Worm (Caenorhabditis elegans) whole organism, L1 larva: Measurements from ENCODE around the gene syf-2.

Source experiments
- alr-1 ChIP-seq: fragments of 200-800 bp; sonication (Bioruptor generic); optimal IDR thresholded peaks from 2 replicates; lab custom pipeline; 2018; ENCODE audit warnings: borderline replicate concordance, mild to moderate bottlenecking, missing genetic modification characterization, missing compliant biosample characterization
- ceh-63 ChIP-seq: fragments of 200-800 bp; sonication (Bioruptor generic); optimal IDR thresholded peaks from 2 replicates; lab custom pipeline; 2018; ENCODE audit warnings: mild to moderate bottlenecking, missing genetic modification characterization, missing compliant biosample characterization
- ceh-82 ChIP-seq, 3 experiments: fragments of 150-350 bp in 1 of 3; sonication (generic microtip) in 2 of 3; optimal IDR thresholded peaks; 2 replicates each; lab custom pipeline; 2014 to 2017; ENCODE audit warnings: missing biosample characterization in 3 of 3, missing genetic modification characterization in 3 of 3
- dpl-1 ChIP-seq, 3 experiments: fragments of 150-350 bp in 2 of 3; sonication (generic microtip) in 1 of 3; optimal IDR thresholded peaks; 2 replicates each; lab custom pipeline; 2014 to 2017; ENCODE audit warnings: missing biosample characterization in 3 of 3, missing genetic modification characterization in 3 of 3, missing genetic modification reagents in 3 of 3
- fkh-10 ChIP-seq: sonication (generic microtip); optimal IDR thresholded peaks from 2 replicates; lab custom pipeline; 2017; ENCODE audit warnings: missing biosample characterization, missing genetic modification reagents, missing genetic modification characterization
- pax-3 ChIP-seq: fragments of 200-800 bp; sonication (Bioruptor generic); optimal IDR thresholded peaks from 2 replicates; lab custom pipeline; 2018; ENCODE audit warnings: mild to moderate bottlenecking, missing genetic modification characterization, moderate library complexity, missing compliant biosample characterization
- snpc-4 ChIP-seq: fragments of 150-350 bp; optimal IDR thresholded peaks from 2 replicates; lab custom pipeline; 2014; ENCODE audit warnings: missing biosample characterization, missing genetic modification characterization

DNA sequence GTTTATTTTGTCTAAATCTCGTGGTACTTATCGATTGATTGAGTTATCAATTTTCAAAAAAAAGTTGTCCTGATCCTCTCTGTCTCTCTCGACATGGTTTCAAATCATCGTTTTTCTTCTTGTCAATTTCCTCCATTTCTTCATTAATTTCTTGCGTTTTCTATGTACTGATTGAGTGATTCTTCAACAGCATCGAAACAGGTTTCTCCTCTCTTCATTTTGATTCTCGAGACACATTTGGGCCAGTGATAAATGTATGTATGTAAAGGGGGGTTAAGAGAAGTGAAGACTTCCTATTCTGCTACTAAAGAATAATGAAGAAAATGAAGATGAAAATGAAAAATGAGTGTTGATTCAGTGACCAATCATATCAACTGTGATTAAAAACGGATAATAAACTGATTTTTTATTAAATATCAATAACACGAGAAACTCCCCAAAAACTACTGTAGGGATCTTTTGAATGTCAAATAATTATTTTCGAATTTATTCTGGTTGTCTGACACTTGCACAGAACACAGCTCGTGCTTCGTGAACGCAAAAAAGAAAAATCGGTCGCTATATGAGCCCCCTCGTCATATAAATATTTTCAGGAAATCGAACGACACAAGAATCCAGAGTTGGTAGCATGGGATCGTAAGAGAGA, 41.3 kb upstream of the syf-2 start:
- no peak for TF ChIP-seq ceh-82 (tag; optimal IDR thresholded peaks at IDR 0.05; lab: Kevin White, UChicago)
- TF ChIP-seq ceh-63 (GFP tag; lab: Kevin White, UChicago) = no peak
- no peak for TF ChIP-seq alr-1
- TF ChIP-seq snpc-4 = no peak
- no peak for TF ChIP-seq pax-3
- TF ChIP-seq fkh-10 (GFP tag; lab: Kevin White, UChicago) = no peak
- TF ChIP-seq dpl-1 (GFP tag; optimal IDR thresholded peaks at IDR 0.05; lab: Kevin White, UChicago) = peak in 1 of 3 experiments; percentile 5
